Worm (Caenorhabditis elegans) whole organism, L4 larva: ENCODE results near the gene F16G10.2.

Experiments used
- D1046.2 ChIP-seq: fragments of 200-800 bp; sonication (Bioruptor generic); IDR thresholded peaks from 2 replicates; pipeline ENCODE4 v1.3.6; 2022; ENCODE audit warnings: missing genetic modification characterization, missing compliant biosample characterization
- Y105C5A.15 ChIP-seq: fragments of 200-800 bp; sonication (Bioruptor generic); IDR thresholded peaks from 2 replicates; pipeline ENCODE4 v1.3.6; 2022; ENCODE audit warnings: missing genetic modification characterization, missing compliant biosample characterization
- Y5F2A.4 ChIP-seq: fragments of 200-800 bp; sonication (Bioruptor generic); optimal IDR thresholded peaks from 2 replicates; lab custom pipeline; 2018; ENCODE audit warnings: mild to moderate bottlenecking, missing genetic modification characterization, missing compliant biosample characterization
- daf-16 ChIP-seq, 3 experiments: sonication (generic microtip); optimal IDR thresholded peaks; 2 replicates each; lab custom pipeline; 2016 to 2017; ENCODE audit warnings: missing genetic modification characterization in 3 of 3, missing genetic modification reagents in 3 of 3, mild to moderate bottlenecking in 2 of 3, missing compliant biosample characterization in 2 of 3, missing biosample characterization in 1 of 3, moderate library complexity in 1 of 3
- dve-1 ChIP-seq: sonication (generic microtip); optimal IDR thresholded peaks from 2 replicates; lab custom pipeline; 2017; ENCODE audit warnings: antibody characterized with exemption, mild to moderate bottlenecking, missing genetic modification characterization, missing compliant biosample characterization; ENCODE audit not compliant: insufficient read depth
- lin-39 ChIP-seq: fragments of 150-350 bp; optimal IDR thresholded peaks from 2 replicates; lab custom pipeline; 2014; ENCODE audit warnings: missing biosample characterization, missing genetic modification reagents, missing genetic modification characterization
- nhr-42 ChIP-seq: fragments of 200-800 bp; sonication (Bioruptor generic); IDR thresholded peaks from 2 replicates; pipeline ENCODE4 v1.3.6; 2022; ENCODE audit warnings: missing genetic modification characterization, missing compliant biosample characterization
- nhr-77 ChIP-seq: fragments of 150-350 bp; optimal IDR thresholded peaks from 2 replicates; lab custom pipeline; 2014; ENCODE audit warnings: missing biosample characterization, missing genetic modification characterization
- pqm-1 ChIP-seq: sonication (generic microtip); optimal IDR thresholded peaks from 2 replicates; lab custom pipeline; 2017; ENCODE audit warnings: missing biosample characterization, missing genetic modification characterization
- sdz-12 ChIP-seq: fragments of 200-800 bp; sonication (Bioruptor generic); optimal IDR thresholded peaks from 2 replicates; lab custom pipeline; 2018; ENCODE audit warnings: mild to moderate bottlenecking, missing genetic modification characterization, missing compliant biosample characterization
- unc-62 ChIP-seq, 3 experiments: fragments of 150-350 bp in 1 of 3; sonication (generic microtip); optimal IDR thresholded peaks in 2 of 3; peaks in 1 of 3; 1 replicate in 1 of 3; 2 replicates in 2 of 3; lab custom pipeline; 2014 to 2017; ENCODE audit warnings: missing biosample characterization in 3 of 3, missing genetic modification characterization in 3 of 3, missing genetic modification reagents in 3 of 3, missing genotype in 1 of 3
- ztf-11 ChIP-seq: fragments of 150-350 bp; optimal IDR thresholded peaks from 2 replicates; lab custom pipeline; 2014; ENCODE audit warnings: missing biosample characterization, missing genetic modification characterization

- TF ChIP-seq Y5F2A.4 (GFP tag; lab: Kevin White, UChicago) (no peak), nhr-77 (no peak), dve-1 (tag; lab: Kevin White, UChicago) (no peak), nhr-42 (GFP tag; lab: Robert Waterston, UW) (no peak), Y105C5A.15 (no peak), lin-39 (tag; lab: Kevin White, UChicago) (no peak), D1046.2 (GFP tag; lab: Robert Waterston, UW) (no peak), pqm-1 (no peak), unc-62 (GFP tag; optimal IDR thresholded peaks at IDR 0.05 in 1 of 2; lab: Kevin White, UChicago) (peak in 1 of 2 experiments; percentile 79), unc-62 (tag; optimal IDR thresholded peaks at IDR 0.05; lab: Kevin White, UChicago) (no peak), ztf-11 (tag; lab: Kevin White, UChicago) (no peak), sdz-12 (GFP tag; lab: Kevin White, UChicago) (no peak), daf-16 (GFP tag; optimal IDR thresholded peaks at IDR 0.05; lab: Kevin White, UChicago) (no peak), daf-16 (tag; optimal IDR thresholded peaks at IDR 0.05; lab: Kevin White, UChicago) (no peak)
Measured at ce11 chrII:2374973-2375372, at the start of gene F16G10.2.
